Fruit fly (Drosophila melanogaster): ENCODE results near the gene CG6733.

CG6733 gene

dm6 chr3R:23132299-23132698 is 34.8 kb downstream of the CG6733 start:
- TF ChIP-seq pad (GFP tag; optimal IDR thresholded peaks at IDR 0.05) = no peak
- no peak for TF ChIP-seq Hr96 (GFP tag; optimal IDR thresholded peaks at IDR 0.05)
- no peak for TF ChIP-seq CG1620 (GFP tag; optimal IDR thresholded peaks at IDR 0.05)
- no peak for TF ChIP-seq CG7045 (GFP tag; optimal IDR thresholded peaks at IDR 0.05)
- no peak for TF ChIP-seq ovo (GFP tag; optimal IDR thresholded peaks at IDR 0.05)
- TF ChIP-seq CG7101 (tag; optimal IDR thresholded peaks at IDR 0.05) = no peak
- TF ChIP-seq CG11617 (GFP tag; optimal IDR thresholded peaks at IDR 0.05) = no peak
- no peak for TF ChIP-seq tj (GFP tag; optimal IDR thresholded peaks at IDR 0.05)
- TF ChIP-seq Mnt (GFP tag; optimal IDR thresholded peaks at IDR 0.05) = no peak
- TF ChIP-seq cic (GFP tag; optimal IDR thresholded peaks at IDR 0.05) = no peak
- TF ChIP-seq kay (GFP tag; ENCODE audit: borderline replicate concordance) = no peak
- TF ChIP-seq cnc (optimal IDR thresholded peaks at IDR 0.05) = no peak
- TF ChIP-seq toe (GFP tag; optimal IDR thresholded peaks at IDR 0.05) = no peak
- no peak for TF ChIP-seq CG14711 (tag; optimal IDR thresholded peaks at IDR 0.05)
- TF ChIP-seq CG5204 (GFP tag; optimal IDR thresholded peaks at IDR 0.05) = no peak
- TF ChIP-seq Crg-1 (GFP tag; optimal IDR thresholded peaks at IDR 0.05) = no peak
- TF ChIP-seq CG33017 (tag; optimal IDR thresholded peaks at IDR 0.05) = no peak
- TF ChIP-seq Clk (GFP tag; optimal IDR thresholded peaks at IDR 0.05) = no peak
- TF ChIP-seq bab1 (GFP tag; optimal IDR thresholded peaks at IDR 0.05) = no peak
- TF ChIP-seq CG12768 (GFP tag; optimal IDR thresholded peaks at IDR 0.05) = no peak

dm6 chr3R:23133301-23133828 is 35.8 kb downstream of the CG6733 start:
- no peak for TF ChIP-seq CG11617 (GFP tag; optimal IDR thresholded peaks at IDR 0.05)
- TF ChIP-seq toe (GFP tag; optimal IDR thresholded peaks at IDR 0.05) = no peak
- no peak for TF ChIP-seq CG5204 (GFP tag; optimal IDR thresholded peaks at IDR 0.05)
- no peak for TF ChIP-seq tj (GFP tag; optimal IDR thresholded peaks at IDR 0.05)
- TF ChIP-seq cic (GFP tag; optimal IDR thresholded peaks at IDR 0.05) = no peak
- TF ChIP-seq CG33017 (tag; optimal IDR thresholded peaks at IDR 0.05) = no peak
- TF ChIP-seq CG14711 (tag; optimal IDR thresholded peaks at IDR 0.05) = no peak
- no peak for TF ChIP-seq CG7101 (tag; optimal IDR thresholded peaks at IDR 0.05)
- no peak for TF ChIP-seq Mnt (GFP tag; optimal IDR thresholded peaks at IDR 0.05)
- TF ChIP-seq ovo (GFP tag; optimal IDR thresholded peaks at IDR 0.05) = no peak
- no peak for TF ChIP-seq cnc (optimal IDR thresholded peaks at IDR 0.05)
- TF ChIP-seq CG12768 (GFP tag; optimal IDR thresholded peaks at IDR 0.05) = no peak
- TF ChIP-seq pad (GFP tag; optimal IDR thresholded peaks at IDR 0.05) = no peak
- TF ChIP-seq bab1 (GFP tag; optimal IDR thresholded peaks at IDR 0.05) = no peak
- TF ChIP-seq Crg-1 (GFP tag; optimal IDR thresholded peaks at IDR 0.05) = no peak
- TF ChIP-seq kay (GFP tag; ENCODE audit: borderline replicate concordance) = no peak
- no peak for TF ChIP-seq CG1620 (GFP tag; optimal IDR thresholded peaks at IDR 0.05)

DNA sequence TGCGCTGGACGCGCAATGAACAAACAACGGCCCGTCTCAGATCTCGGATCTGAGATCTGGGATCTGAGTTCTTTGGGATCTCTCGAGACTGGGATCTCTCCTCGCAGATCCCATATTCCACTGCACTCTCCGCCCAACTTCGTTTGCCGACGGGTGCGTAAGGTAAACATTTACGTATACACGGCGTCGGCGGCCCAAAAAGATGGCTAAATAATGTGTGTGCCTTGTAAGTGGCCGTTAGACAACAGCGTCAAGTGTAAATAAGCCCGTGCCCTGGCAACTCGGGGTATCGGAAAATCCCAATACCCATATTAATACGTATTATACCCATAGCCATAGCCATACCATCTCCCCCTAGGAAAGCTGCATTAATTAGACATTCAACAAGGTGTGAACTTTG is 37.2 kb downstream of the CG6733 start:
- TF ChIP-seq CG12768 (GFP tag; optimal IDR thresholded peaks at IDR 0.05) (no peak), ovo (GFP tag; optimal IDR thresholded peaks at IDR 0.05) (no peak), pad (GFP tag; optimal IDR thresholded peaks at IDR 0.05) (no peak), bab1 (GFP tag; optimal IDR thresholded peaks at IDR 0.05) (no peak), kay (GFP tag; ENCODE audit: borderline replicate concordance) (no peak), Crg-1 (GFP tag; optimal IDR thresholded peaks at IDR 0.05) (no peak), CG7101 (tag; optimal IDR thresholded peaks at IDR 0.05) (no peak), CG14711 (tag; optimal IDR thresholded peaks at IDR 0.05) (no peak), CG5204 (GFP tag; optimal IDR thresholded peaks at IDR 0.05) (no peak), CG7045 (GFP tag; optimal IDR thresholded peaks at IDR 0.05) (no peak), cnc (optimal IDR thresholded peaks at IDR 0.05) (no peak), Hr96 (GFP tag; optimal IDR thresholded peaks at IDR 0.05) (no peak), CG1620 (GFP tag; optimal IDR thresholded peaks at IDR 0.05) (no peak)

DNA sequence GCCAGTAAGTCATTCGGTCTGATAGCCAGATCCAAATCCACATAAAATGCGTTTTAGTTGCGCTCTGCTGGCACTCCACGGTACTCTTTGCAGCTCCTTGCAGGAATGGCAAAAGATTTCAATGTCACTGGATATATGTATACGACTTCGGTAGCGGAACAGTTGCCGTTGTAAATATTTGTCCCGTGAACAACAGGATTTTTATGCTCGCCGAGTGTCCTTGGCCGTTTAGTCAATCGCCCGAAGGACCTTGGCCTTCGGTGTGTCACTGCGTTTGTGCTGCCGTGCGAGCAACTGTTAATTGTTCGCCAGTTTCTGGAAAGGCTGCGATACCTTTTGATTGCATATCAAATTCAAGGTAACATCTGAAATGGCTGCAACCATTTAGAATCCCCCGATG is 40.9 kb downstream of the CG6733 start:
- no peak for TF ChIP-seq CG5204 (GFP tag; optimal IDR thresholded peaks at IDR 0.05)
- TF ChIP-seq CG12768 (GFP tag; optimal IDR thresholded peaks at IDR 0.05) = no peak
- no peak for TF ChIP-seq Clk (GFP tag; optimal IDR thresholded peaks at IDR 0.05)
- TF ChIP-seq cic (GFP tag; optimal IDR thresholded peaks at IDR 0.05) = no peak
- TF ChIP-seq CG14711 (tag; optimal IDR thresholded peaks at IDR 0.05) = no peak
- TF ChIP-seq cnc (optimal IDR thresholded peaks at IDR 0.05) = no peak
- no peak for TF ChIP-seq tj (GFP tag; optimal IDR thresholded peaks at IDR 0.05)
- no peak for TF ChIP-seq CG7101 (tag; optimal IDR thresholded peaks at IDR 0.05)
- no peak for TF ChIP-seq pad (GFP tag; optimal IDR thresholded peaks at IDR 0.05)
- TF ChIP-seq ovo (GFP tag; optimal IDR thresholded peaks at IDR 0.05) = no peak
- TF ChIP-seq Hr96 (GFP tag; optimal IDR thresholded peaks at IDR 0.05) = no peak
- no peak for TF ChIP-seq CG1620 (GFP tag; optimal IDR thresholded peaks at IDR 0.05)
- no peak for TF ChIP-seq CG7045 (GFP tag; optimal IDR thresholded peaks at IDR 0.05)
- no peak for TF ChIP-seq toe (GFP tag; optimal IDR thresholded peaks at IDR 0.05)

dm6 chr3R:23138992-23139633 is 41.6 kb downstream of the CG6733 start:
- TF ChIP-seq toe (GFP tag; optimal IDR thresholded peaks at IDR 0.05) (no peak), CG14711 (tag; optimal IDR thresholded peaks at IDR 0.05) (no peak), CG12768 (GFP tag; optimal IDR thresholded peaks at IDR 0.05) (peak; percentile 69), cic (GFP tag; optimal IDR thresholded peaks at IDR 0.05) (peak; percentile 71)

DNA sequence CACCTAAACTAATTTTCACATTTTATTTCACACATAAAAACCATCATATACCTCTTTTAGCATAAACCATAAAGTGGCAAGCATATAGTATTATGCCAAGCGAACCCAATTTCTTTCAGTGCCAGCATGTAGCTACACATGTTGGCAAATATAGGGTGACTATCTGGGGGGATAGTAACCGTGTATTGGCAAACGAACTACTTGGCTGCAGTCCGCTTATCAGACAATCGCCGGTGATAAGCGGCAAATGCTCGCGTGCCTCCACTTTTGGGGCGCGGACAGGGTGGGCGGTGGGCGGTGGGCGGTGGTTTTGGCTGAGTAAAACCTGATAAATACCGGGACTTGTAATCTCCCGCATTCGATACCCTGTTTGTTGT is 42.1 kb downstream of the CG6733 start:
- TF ChIP-seq ovo (GFP tag; optimal IDR thresholded peaks at IDR 0.05) (no peak), CG7045 (GFP tag; optimal IDR thresholded peaks at IDR 0.05) (peak; percentile 37), toe (GFP tag; optimal IDR thresholded peaks at IDR 0.05) (peak; percentile 14), Clk (GFP tag; optimal IDR thresholded peaks at IDR 0.05) (peak; percentile 15), Crg-1 (GFP tag; optimal IDR thresholded peaks at IDR 0.05) (no peak), kay (GFP tag; ENCODE audit: borderline replicate concordance) (no peak), cic (GFP tag; optimal IDR thresholded peaks at IDR 0.05) (no peak), CG14711 (tag; optimal IDR thresholded peaks at IDR 0.05) (no peak), CG5204 (GFP tag; optimal IDR thresholded peaks at IDR 0.05) (no peak), CG12768 (GFP tag; optimal IDR thresholded peaks at IDR 0.05) (peak; percentile 41), CG7101 (tag; optimal IDR thresholded peaks at IDR 0.05) (peak; percentile 11), bab1 (GFP tag; optimal IDR thresholded peaks at IDR 0.05) (no peak), CG1620 (GFP tag; optimal IDR thresholded peaks at IDR 0.05) (no peak), Mnt (GFP tag; optimal IDR thresholded peaks at IDR 0.05) (peak; percentile 28), CG33017 (tag; optimal IDR thresholded peaks at IDR 0.05) (no peak), pad (GFP tag; optimal IDR thresholded peaks at IDR 0.05) (peak; percentile 5), tj (GFP tag; optimal IDR thresholded peaks at IDR 0.05) (no peak), Hr96 (GFP tag; optimal IDR thresholded peaks at IDR 0.05) (peak; percentile 1), cnc (optimal IDR thresholded peaks at IDR 0.05) (no peak), CG11617 (GFP tag; optimal IDR thresholded peaks at IDR 0.05) (peak; percentile 53)
